Worm (Caenorhabditis elegans) whole organism, young adult: ENCODE measurements around the gene F09A5.2.

ENCODE experiments used
- B0019.2 ChIP-seq: fragments of 200-800 bp; sonication (Bioruptor generic); conservative IDR thresholded peaks from 2 replicates; pipeline ENCODE4 v1.3.6; 2022; ENCODE audit warnings: missing genetic modification reagents, missing genetic modification characterization, missing compliant biosample characterization
- B0261.1 ChIP-seq: sonication (generic microtip); optimal IDR thresholded peaks from 2 replicates; lab custom pipeline; 2016; ENCODE audit warnings: mild to moderate bottlenecking, missing genetic modification characterization, moderate library complexity, missing compliant biosample characterization
- C06A6.2 ChIP-seq: fragments of 200-800 bp; sonication (Bioruptor generic); conservative IDR thresholded peaks from 2 replicates; pipeline ENCODE4 v1.3.6; 2022; ENCODE audit warnings: missing genetic modification characterization, missing compliant biosample characterization
- C17E4.6 ChIP-seq: fragments of 200-800 bp; sonication (Bioruptor generic); IDR thresholded peaks from 2 replicates; pipeline ENCODE4 v1.3.6; 2022; ENCODE audit warnings: missing genetic modification reagents, missing genetic modification characterization, missing compliant biosample characterization
- F22D6.2 ChIP-seq: sonication (generic microtip); optimal IDR thresholded peaks from 2 replicates; lab custom pipeline; 2016; ENCODE audit warnings: mild to moderate bottlenecking, missing genetic modification characterization, missing compliant biosample characterization
- F33H1.4 ChIP-seq: fragments of 200-800 bp; sonication (Bioruptor generic); IDR thresholded peaks from 2 replicates; pipeline ENCODE4 v1.3.6; 2022; ENCODE audit warnings: missing genetic modification reagents, missing genetic modification characterization, missing compliant biosample characterization
- F39B2.1 ChIP-seq: fragments of 200-800 bp; sonication (Bioruptor generic); IDR thresholded peaks from 2 replicates; pipeline ENCODE4 v1.3.6; 2022; ENCODE audit warnings: missing genetic modification reagents, missing genetic modification characterization, missing compliant biosample characterization
- F52B5.7 ChIP-seq: sonication (generic microtip); optimal IDR thresholded peaks from 2 replicates; lab custom pipeline; 2016; ENCODE audit warnings: mild to moderate bottlenecking, missing genetic modification characterization, missing compliant biosample characterization
- F55B11.4 ChIP-seq: sonication (generic microtip); optimal IDR thresholded peaks from 2 replicates; lab custom pipeline; 2016; ENCODE audit warnings: missing compliant biosample characterization, missing genetic modification characterization, borderline replicate concordance; ENCODE audit not compliant: insufficient read depth
- K11D2.4 ChIP-seq: fragments of 200-800 bp; sonication (Bioruptor generic); IDR thresholded peaks from 2 replicates; pipeline ENCODE4 v1.3.6; 2022; ENCODE audit warnings: missing genetic modification reagents, missing genetic modification characterization, missing compliant biosample characterization
- K12H6.12 ChIP-seq: fragments of 200-800 bp; sonication (Bioruptor generic); optimal IDR thresholded peaks from 2 replicates; lab custom pipeline; 2018; ENCODE audit warnings: mild to moderate bottlenecking, missing genetic modification characterization, missing compliant biosample characterization
- Y67H2A.10 ChIP-seq: fragments of 200-800 bp; sonication (Bioruptor generic); conservative IDR thresholded peaks from 2 replicates; pipeline ENCODE4 v1.3.6; 2022; ENCODE audit warnings: missing genetic modification reagents, missing genetic modification characterization, missing compliant biosample characterization
- athp-1 ChIP-seq: sonication (generic microtip); optimal IDR thresholded peaks from 2 replicates; lab custom pipeline; 2017; ENCODE audit warnings: mild to moderate bottlenecking, missing genetic modification characterization, missing compliant biosample characterization
- attf-6 ChIP-seq: fragments of 200-800 bp; sonication (Bioruptor generic); IDR thresholded peaks from 2 replicates; pipeline ENCODE4 v1.3.6; 2022; ENCODE audit warnings: missing genetic modification reagents, missing genetic modification characterization, missing compliant biosample characterization
- ceh-27 ChIP-seq: fragments of 200-800 bp; sonication (Bioruptor generic); optimal IDR thresholded peaks from 2 replicates; lab custom pipeline; 2018; ENCODE audit warnings: mild to moderate bottlenecking, missing genetic modification characterization, moderate library complexity, missing compliant biosample characterization
- chd-7 ChIP-seq: sonication (generic microtip); optimal IDR thresholded peaks from 2 replicates; lab custom pipeline; 2016; ENCODE audit warnings: mild to moderate bottlenecking, missing genetic modification characterization, moderate library complexity, missing compliant biosample characterization
- dpl-1 ChIP-seq: fragments of 150-350 bp; optimal IDR thresholded peaks from 2 replicates; lab custom pipeline; 2014; ENCODE audit warnings: missing biosample characterization, missing genetic modification reagents, missing genetic modification characterization
- egl-44 ChIP-seq: fragments of 200-800 bp; sonication (Bioruptor generic); IDR thresholded peaks from 2 replicates; pipeline ENCODE4 v1.3.6; 2022; ENCODE audit warnings: missing genetic modification reagents, missing genetic modification characterization, missing compliant biosample characterization
- fkh-3 ChIP-seq: sonication (generic microtip); optimal IDR thresholded peaks from 2 replicates; lab custom pipeline; 2016; ENCODE audit warnings: mild to moderate bottlenecking, missing genetic modification characterization, missing compliant biosample characterization
- gei-17 ChIP-seq: fragments of 200-800 bp; sonication (Bioruptor generic); optimal IDR thresholded peaks from 2 replicates; lab custom pipeline; 2018; ENCODE audit warnings: mild to moderate bottlenecking, missing genetic modification characterization, missing compliant biosample characterization
- hlh-12 ChIP-seq: sonication (generic microtip); optimal IDR thresholded peaks from 2 replicates; lab custom pipeline; 2016; ENCODE audit warnings: missing genetic modification characterization, missing compliant biosample characterization
- hrde-1 ChIP-seq: sonication (generic microtip); optimal IDR thresholded peaks from 2 replicates; lab custom pipeline; 2016; ENCODE audit warnings: missing genetic modification characterization, mild to moderate bottlenecking, missing compliant biosample characterization, moderate library complexity, missing genotype, missing genetic modification reagents, borderline replicate concordance
- let-607 ChIP-seq, 2 experiments: fragments of 200-800 bp in 1 of 2; sonication (Bioruptor generic) in 1 of 2; sonication (generic microtip) in 1 of 2; optimal IDR thresholded peaks; 2 replicates each; lab custom pipeline; 2016 to 2018; ENCODE audit warnings: mild to moderate bottlenecking in 2 of 2, missing compliant biosample characterization in 2 of 2, missing genetic modification characterization in 2 of 2, moderate library complexity in 2 of 2, missing genotype in 1 of 2
- lin-35 ChIP-seq, 3 experiments: fragments of 150-350 bp in 2 of 3; sonication (generic microtip) in 1 of 3; optimal IDR thresholded peaks; 2 replicates each; lab custom pipeline; 2014 to 2018; ENCODE audit warnings: missing biosample characterization in 3 of 3, missing genetic modification characterization in 3 of 3, missing genetic modification reagents in 3 of 3
- lsl-1 ChIP-seq: fragments of 200-800 bp; sonication (Bioruptor generic); optimal IDR thresholded peaks from 2 replicates; lab custom pipeline; 2018; ENCODE audit warnings: mild to moderate bottlenecking, missing genetic modification characterization, moderate library complexity, missing compliant biosample characterization
- madf-8 ChIP-seq: fragments of 200-800 bp; sonication (Bioruptor generic); conservative IDR thresholded peaks from 2 replicates; pipeline ENCODE4 v1.3.6; 2022; ENCODE audit warnings: missing genetic modification reagents, missing genetic modification characterization, missing compliant biosample characterization
- mel-28 ChIP-seq: sonication (generic microtip); optimal IDR thresholded peaks from 2 replicates; lab custom pipeline; 2016; ENCODE audit warnings: borderline replicate concordance, mild to moderate bottlenecking, missing genetic modification characterization, missing compliant biosample characterization
- nfya-1 ChIP-seq: sonication (generic microtip); optimal IDR thresholded peaks from 2 replicates; lab custom pipeline; 2017; ENCODE audit warnings: antibody characterized with exemption, missing compliant biosample characterization, missing genetic modification characterization, borderline replicate concordance; ENCODE audit not compliant: insufficient read depth
- nhr-90 ChIP-seq: sonication (generic microtip); optimal IDR thresholded peaks from 2 replicates; lab custom pipeline; 2016; ENCODE audit warnings: missing genotype, mild to moderate bottlenecking, missing genetic modification characterization, missing compliant biosample characterization
- pbrm-1 ChIP-seq: fragments of 200-800 bp; sonication (Bioruptor generic); IDR thresholded peaks from 2 replicates; pipeline ENCODE4 v1.3.6; 2022; ENCODE audit warnings: missing genetic modification reagents, missing genetic modification characterization, missing compliant biosample characterization
- rec-8 ChIP-seq, 2 experiments: sonication (generic microtip); optimal IDR thresholded peaks; 2 replicates each; lab custom pipeline; 2016; ENCODE audit warnings: mild to moderate bottlenecking in 2 of 2, missing genetic modification characterization in 2 of 2, missing genetic modification reagents in 2 of 2, missing genotype in 2 of 2, missing biosample characterization in 1 of 2, missing compliant biosample characterization in 1 of 2, moderate library complexity in 1 of 2
- repo-1 ChIP-seq: sonication (generic microtip); optimal IDR thresholded peaks from 2 replicates; lab custom pipeline; 2017; ENCODE audit warnings: mild to moderate bottlenecking, missing genetic modification characterization, missing compliant biosample characterization
- snpc-1.1 ChIP-seq: sonication (generic microtip); optimal IDR thresholded peaks from 2 replicates; lab custom pipeline; 2017; ENCODE audit warnings: missing genetic modification characterization, mild to moderate bottlenecking, missing compliant biosample characterization, antibody characterized with exemption, moderate library complexity, missing genotype, missing genetic modification reagents; ENCODE audit not compliant: insufficient read depth
- tbx-9 ChIP-seq: sonication (generic microtip); optimal IDR thresholded peaks from 2 replicates; lab custom pipeline; 2016; ENCODE audit warnings: borderline replicate concordance, missing genetic modification characterization, inconsistent platforms, missing compliant biosample characterization
- unc-130 ChIP-seq: sonication (generic microtip); optimal IDR thresholded peaks from 2 replicates; lab custom pipeline; 2016; ENCODE audit warnings: missing genetic modification reagents, missing genetic modification characterization, missing compliant biosample characterization
- zim-3 ChIP-seq: sonication (generic microtip); optimal IDR thresholded peaks from 2 replicates; lab custom pipeline; 2017; ENCODE audit warnings: mild to moderate bottlenecking, missing genetic modification characterization, moderate library complexity, missing compliant biosample characterization
- ztf-28 ChIP-seq: fragments of 200-800 bp; sonication (Bioruptor generic); IDR thresholded peaks from 2 replicates; pipeline ENCODE4 v1.3.6; 2022; ENCODE audit warnings: missing genetic modification reagents, missing genetic modification characterization, missing compliant biosample characterization

F09A5.2 gene

ce11 chrX:13134807-13135206, at the start of gene F09A5.2:
TSS of gene F09A5.2 (plus strand) at chrX:13135107.
- no peak for TF ChIP-seq lsl-1

ce11 chrX:13088539-13088938, 46.4 kb upstream of the F09A5.2 start:
- TF ChIP-seq unc-130 (GFP tag; lab: Kevin White, UChicago) = no peak
- TF ChIP-seq F33H1.4 (GFP tag; lab: Robert Waterston, UW) = no peak
- no peak for TF ChIP-seq ztf-28 (GFP tag; lab: Robert Waterston, UW)
- no peak for TF ChIP-seq nhr-90
- no peak for TF ChIP-seq gei-17 (GFP tag; lab: Kevin White, UChicago)
- TF ChIP-seq rec-8 (tag; optimal IDR thresholded peaks at IDR 0.05; lab: Kevin White, UChicago) = no peak
- TF ChIP-seq Y67H2A.10 = no peak
- TF ChIP-seq mel-28 (tag; lab: Kevin White, UChicago) = no peak
- no peak for TF ChIP-seq snpc-1.1 (tag; lab: Kevin White, UChicago)
- no peak for TF ChIP-seq F22D6.2
- no peak for TF ChIP-seq athp-1 (tag; lab: Kevin White, UChicago)
- TF ChIP-seq repo-1 = no peak
- TF ChIP-seq, all 124 proteins: peak for 0

ce11 chrX:13090665-13091064, 44.2 kb upstream of the F09A5.2 start, which contains the start of gene R03G8.3:
TSS of gene R03G8.3 (plus strand) at chrX:13090965.
- TF ChIP-seq F39B2.1 (GFP tag; lab: Robert Waterston, UW) (no peak), hlh-12 (tag; lab: Kevin White, UChicago) (no peak), let-607 (tag; optimal IDR thresholded peaks at IDR 0.05; lab: Kevin White, UChicago) (no peak), pbrm-1 (GFP tag; lab: Robert Waterston, UW) (no peak), F52B5.7 (tag; lab: Kevin White, UChicago) (no peak), tbx-9 (tag; lab: Kevin White, UChicago) (no peak), C06A6.2 (GFP tag; lab: Robert Waterston, UW) (no peak), F55B11.4 (no peak), hrde-1 (tag; lab: Kevin White, UChicago) (no peak), fkh-3 (tag; lab: Kevin White, UChicago) (no peak), attf-6 (no peak), dpl-1 (GFP tag; lab: Kevin White, UChicago) (no peak), nfya-1 (tag; lab: Kevin White, UChicago) (no peak)

ce11 chrX:13091199-13091598, 43.7 kb upstream of the F09A5.2 start:
- no peak for TF ChIP-seq zim-3
- TF ChIP-seq B0261.1 (tag; lab: Kevin White, UChicago) = no peak
- TF ChIP-seq lin-35 (GFP tag; optimal IDR thresholded peaks at IDR 0.05; lab: Kevin White, UChicago) = no peak
- no peak for TF ChIP-seq lsl-1
- TF ChIP-seq C17E4.6 (GFP tag; lab: Robert Waterston, UW) = no peak
- TF ChIP-seq F39B2.1 (GFP tag; lab: Robert Waterston, UW) = no peak
- TF ChIP-seq chd-7 (tag; lab: Kevin White, UChicago) = no peak
- TF ChIP-seq egl-44 (GFP tag; lab: Robert Waterston, UW) = no peak
- TF ChIP-seq ceh-27 (GFP tag; lab: Kevin White, UChicago) = no peak
- TF ChIP-seq K11D2.4 (GFP tag; lab: Robert Waterston, UW) = no peak
- TF ChIP-seq B0019.2 (GFP tag; lab: Robert Waterston, UW) = no peak
- no peak for TF ChIP-seq gei-17 (GFP tag; lab: Kevin White, UChicago)
- TF ChIP-seq madf-8 (GFP tag; lab: Robert Waterston, UW) = no peak
- TF ChIP-seq K12H6.12 (tag; lab: Kevin White, UChicago) = no peak
